Worm (Caenorhabditis elegans) whole organism, L3 larva: ENCODE measurements around the gene mog-3.

ENCODE experiments used
- R02D3.7 ChIP-seq: fragments of 150-350 bp; optimal IDR thresholded peaks from 2 replicates; lab custom pipeline; 2014; ENCODE audit warnings: missing biosample characterization, missing genetic modification characterization
- ZK546.5 ChIP-seq: sonication (generic microtip); optimal IDR thresholded peaks from 2 replicates; lab custom pipeline; 2017; ENCODE audit warnings: missing biosample characterization, missing genetic modification characterization
- aly-2 ChIP-seq: fragments of 150-350 bp; optimal IDR thresholded peaks from 2 replicates; lab custom pipeline; 2014; ENCODE audit warnings: missing biosample characterization, missing genetic modification characterization
- ama-1 ChIP-seq: fragments of 150-350 bp; optimal IDR thresholded peaks from 2 replicates; lab custom pipeline; 2018
- ceh-28 ChIP-seq: fragments of 150-350 bp; optimal IDR thresholded peaks from 2 replicates; lab custom pipeline; 2014; ENCODE audit warnings: missing biosample characterization, missing genetic modification reagents, missing genetic modification characterization
- ceh-9 ChIP-seq: sonication (generic microtip); optimal IDR thresholded peaks from 2 replicates; lab custom pipeline; 2018; ENCODE audit warnings: missing biosample characterization, missing genetic modification characterization
- daf-12 ChIP-seq: fragments of 150-350 bp; optimal IDR thresholded peaks from 2 replicates; lab custom pipeline; 2014; ENCODE audit warnings: missing biosample characterization, missing genetic modification reagents, missing genetic modification characterization
- egl-27 ChIP-seq: sonication (generic microtip); optimal IDR thresholded peaks from 4 replicates; lab custom pipeline; 2017; ENCODE audit warnings: missing biosample characterization, missing genetic modification reagents, missing genetic modification characterization
- egl-5 ChIP-seq: fragments of 150-350 bp; optimal IDR thresholded peaks from 2 replicates; lab custom pipeline; 2017; ENCODE audit warnings: missing biosample characterization, missing genetic modification reagents, missing genetic modification characterization, inconsistent platforms
- elt-1 ChIP-seq: fragments of 150-350 bp; optimal IDR thresholded peaks from 2 replicates; lab custom pipeline; 2014; ENCODE audit warnings: missing biosample characterization, missing genetic modification characterization
- elt-2 ChIP-seq: sonication (generic microtip); optimal IDR thresholded peaks from 2 replicates; lab custom pipeline; 2016; ENCODE audit warnings: missing genetic modification reagents, mild to moderate bottlenecking, missing genetic modification characterization, missing compliant biosample characterization
- elt-3 ChIP-seq, 3 experiments: fragments of 150-350 bp in 1 of 3; sonication (generic microtip) in 2 of 3; optimal IDR thresholded peaks; 2 replicates in 2 of 3; 4 replicates in 1 of 3; lab custom pipeline; 2014 to 2017; ENCODE audit warnings: missing biosample characterization in 3 of 3, missing genetic modification characterization in 3 of 3
- eor-1 ChIP-seq, 2 experiments: fragments of 150-350 bp; optimal IDR thresholded peaks; 2 replicates each; lab custom pipeline; 2014 to 2018; ENCODE audit warnings: missing biosample characterization in 2 of 2, missing genetic modification characterization in 2 of 2
- fos-1 ChIP-seq: fragments of 150-350 bp; optimal IDR thresholded peaks from 2 replicates; lab custom pipeline; 2014; ENCODE audit warnings: missing biosample characterization, missing genetic modification characterization
- jun-1 ChIP-seq: fragments of 150-350 bp; optimal IDR thresholded peaks from 2 replicates; lab custom pipeline; 2014; ENCODE audit warnings: missing biosample characterization, missing genetic modification reagents, missing genetic modification characterization
- lin-39 ChIP-seq: fragments of 150-350 bp; optimal IDR thresholded peaks from 2 replicates; lab custom pipeline; 2018; ENCODE audit warnings: missing biosample characterization, missing genetic modification reagents, missing genetic modification characterization
- lsy-12 ChIP-seq: sonication (generic microtip); optimal IDR thresholded peaks from 2 replicates; lab custom pipeline; 2016; ENCODE audit warnings: mild to moderate bottlenecking, missing genetic modification characterization, missing compliant biosample characterization
- mdl-1 ChIP-seq: fragments of 150-350 bp; optimal IDR thresholded peaks from 2 replicates; lab custom pipeline; 2014; ENCODE audit warnings: missing biosample characterization, missing genetic modification characterization
- nfya-1 ChIP-seq: sonication (generic microtip); optimal IDR thresholded peaks from 2 replicates; lab custom pipeline; 2017; ENCODE audit warnings: missing genetic modification characterization, mild to moderate bottlenecking, missing compliant biosample characterization, antibody characterized with exemption, moderate library complexity; ENCODE audit not compliant: insufficient read depth
- nhr-12 ChIP-seq: fragments of 150-350 bp; optimal IDR thresholded peaks from 2 replicates; lab custom pipeline; 2014; ENCODE audit warnings: missing biosample characterization, missing genetic modification characterization
- nhr-23 ChIP-seq: fragments of 150-350 bp; optimal IDR thresholded peaks from 2 replicates; lab custom pipeline; 2014; ENCODE audit warnings: missing biosample characterization, missing genetic modification reagents, missing genetic modification characterization
- nhr-237 ChIP-seq: fragments of 150-350 bp; optimal IDR thresholded peaks from 2 replicates; lab custom pipeline; 2014; ENCODE audit warnings: missing biosample characterization, missing genetic modification characterization
- nhr-25 ChIP-seq: sonication (generic microtip); optimal IDR thresholded peaks from 2 replicates; lab custom pipeline; 2017; ENCODE audit warnings: missing biosample characterization, missing genetic modification characterization
- nhr-43 ChIP-seq: sonication (generic microtip); optimal IDR thresholded peaks from 2 replicates; lab custom pipeline; 2016; ENCODE audit warnings: mild to moderate bottlenecking, missing genetic modification characterization, missing compliant biosample characterization; ENCODE audit not compliant: poor library complexity, severe bottlenecking
- nhr-67 ChIP-seq: fragments of 150-350 bp; optimal IDR thresholded peaks from 2 replicates; lab custom pipeline; 2014; ENCODE audit warnings: missing biosample characterization, missing genetic modification characterization
- nhr-77 ChIP-seq: fragments of 150-350 bp; optimal IDR thresholded peaks from 2 replicates; lab custom pipeline; 2014; ENCODE audit warnings: missing biosample characterization, missing genetic modification characterization
- pha-4 ChIP-seq: fragments of 150-350 bp; optimal IDR thresholded peaks from 2 replicates; lab custom pipeline; 2014; ENCODE audit warnings: missing biosample characterization, missing genetic modification reagents, missing genetic modification characterization
- pqm-1 ChIP-seq: fragments of 150-350 bp; optimal IDR thresholded peaks from 2 replicates; lab custom pipeline; 2017; ENCODE audit warnings: missing biosample characterization, missing genetic modification characterization, inconsistent platforms
- skn-1 ChIP-seq: fragments of 150-350 bp; optimal IDR thresholded peaks from 2 replicates; lab custom pipeline; 2014; ENCODE audit warnings: missing biosample characterization, missing genetic modification characterization
- snpc-4 ChIP-seq: fragments of 150-350 bp; optimal IDR thresholded peaks from 2 replicates; lab custom pipeline; 2014; ENCODE audit warnings: missing biosample characterization, missing genetic modification characterization
- unc-39 ChIP-seq: sonication (generic microtip); optimal IDR thresholded peaks from 4 replicates; lab custom pipeline; 2017; ENCODE audit warnings: missing biosample characterization, missing genetic modification characterization
- unc-62 ChIP-seq: fragments of 150-350 bp; sonication (generic microtip); optimal IDR thresholded peaks from 4 replicates; lab custom pipeline; 2014; ENCODE audit warnings: missing biosample characterization, missing genetic modification reagents, missing genetic modification characterization
- zag-1 ChIP-seq: fragments of 150-350 bp; optimal IDR thresholded peaks from 2 replicates; lab custom pipeline; 2014; ENCODE audit warnings: missing biosample characterization, missing genetic modification characterization

Gene mog-3

DNA sequence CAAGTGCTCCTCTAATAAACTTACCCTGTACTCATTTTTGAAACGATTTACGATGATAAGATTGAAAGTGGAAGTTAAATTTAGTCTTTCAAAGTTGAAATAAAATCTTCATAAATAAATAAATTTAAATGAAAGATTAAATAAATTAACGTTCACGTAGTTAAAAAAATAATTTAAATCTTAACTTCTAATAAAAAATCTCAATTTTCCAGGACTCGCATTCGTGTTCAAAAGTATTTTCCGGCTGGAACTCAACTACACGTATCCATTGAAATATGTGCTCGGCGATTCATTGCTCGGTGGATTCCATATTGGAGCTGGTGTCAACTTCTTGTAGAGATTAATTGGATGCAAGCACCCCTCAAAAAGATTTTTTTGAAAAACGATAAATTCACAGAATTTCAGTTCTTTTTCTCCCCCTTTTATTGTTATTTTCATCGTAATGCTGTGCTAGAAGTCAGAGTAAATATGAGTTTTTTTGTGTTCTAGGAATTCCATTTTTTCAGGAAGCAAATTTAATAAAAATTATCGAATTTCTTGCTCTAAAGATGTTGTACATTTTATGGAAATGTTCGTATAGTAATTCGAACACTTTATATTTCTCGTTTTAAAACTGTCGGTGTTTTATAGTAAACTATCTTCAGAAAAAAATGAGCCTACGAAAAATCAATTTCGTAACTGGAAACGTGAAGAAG is 45.0 kb upstream of the mog-3 start, which contains the start of the genes C34E10.9 and hap-1:
C34E10.9 (minus strand) TSS at position 101 of the 695 bp plus-strand sequence.
hap-1 (plus strand) TSS at position 645 of the 695 bp plus-strand sequence.
- TF ChIP-seq daf-12 (no peak), ceh-28 (no peak), R02D3.7 (no peak), aly-2 (tag; lab: Kevin White, UChicago) (no peak), pqm-1 (tag; lab: Kevin White, UChicago) (no peak), mdl-1 (tag; lab: Kevin White, UChicago) (no peak), nhr-23 (tag; lab: Kevin White, UChicago) (no peak)

DNA sequence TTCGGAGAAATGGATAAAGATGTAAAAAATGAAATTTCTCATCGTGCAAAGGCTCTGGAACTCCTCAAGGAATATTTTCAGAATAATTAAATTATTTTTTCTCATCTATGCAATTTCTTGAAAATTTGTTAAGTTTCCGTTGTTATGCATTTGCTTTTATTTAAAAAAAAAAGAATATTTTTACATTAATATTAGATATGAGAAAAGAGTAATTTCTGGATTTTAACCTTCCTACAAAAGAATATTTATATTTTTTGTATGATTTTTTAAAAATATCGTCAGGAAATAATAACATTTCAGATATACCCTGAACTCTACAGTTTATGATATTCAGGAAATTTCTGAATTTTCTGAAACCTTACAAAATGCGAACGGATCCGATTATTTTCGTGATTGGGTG is 43.6 kb upstream of the mog-3 start, which contains the start of gene gro-1:
gro-1 (plus strand) TSS at position 301 of the 400 bp plus-strand sequence.
- no peak for TF ChIP-seq unc-62
- TF ChIP-seq jun-1 (tag; lab: Kevin White, UChicago), result no peak
- TF ChIP-seq pqm-1 (tag; lab: Kevin White, UChicago), result no peak
- no peak for TF ChIP-seq nhr-77 (tag; lab: Kevin White, UChicago)
- TF ChIP-seq nhr-23 (tag; lab: Kevin White, UChicago), result no peak
- TF ChIP-seq ama-1 (lab: Kevin White, UChicago), result no peak
- TF ChIP-seq nhr-237, result no peak
- no peak for TF ChIP-seq nhr-25 (tag; lab: Kevin White, UChicago)
- TF ChIP-seq ZK546.5 (tag; lab: Kevin White, UChicago), result no peak
- TF ChIP-seq elt-3 (tag; optimal IDR thresholded peaks at IDR 0.05; lab: Kevin White, UChicago), result no peak
- no peak for TF ChIP-seq nfya-1 (tag; lab: Kevin White, UChicago)
- no peak for TF ChIP-seq egl-27 (tag; lab: Kevin White, UChicago)
- TF ChIP-seq lsy-12 (tag; lab: Kevin White, UChicago), result no peak

DNA sequence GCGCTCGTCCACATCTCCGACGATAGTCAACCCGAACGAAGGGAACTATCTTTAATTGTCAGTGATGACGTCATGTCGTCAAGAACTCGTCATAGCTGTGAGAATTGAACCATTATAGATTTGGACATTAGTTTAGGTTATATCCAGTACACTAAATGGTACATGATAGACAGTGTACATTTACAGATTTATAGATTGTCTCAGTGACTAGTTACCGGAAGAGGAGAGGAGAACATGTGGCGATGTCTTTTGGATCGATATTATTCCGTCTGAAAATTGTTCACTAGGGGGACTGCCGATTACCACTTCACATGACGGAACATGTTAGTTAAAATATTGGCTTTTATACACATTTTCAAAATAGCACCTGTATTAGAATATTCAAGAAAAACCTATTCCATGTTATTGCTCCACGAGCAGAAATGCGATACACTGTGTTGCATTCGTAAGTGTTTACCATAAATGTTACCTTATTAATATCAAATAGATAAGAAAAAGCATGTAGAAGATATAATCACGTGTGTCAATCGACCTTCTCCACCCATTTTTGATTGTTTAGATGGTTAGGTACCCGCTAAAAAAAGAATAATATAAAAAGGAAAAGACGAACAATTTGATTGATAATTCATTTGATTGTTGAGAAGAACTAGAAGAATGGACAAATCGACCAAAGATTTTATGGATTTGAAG is 41.0 kb upstream of the mog-3 start, which contains the start of gene ZC395.5:
ZC395.5 (plus strand) TSS at position 632 of the 690 bp plus-strand sequence.
- no peak for TF ChIP-seq zag-1 (tag; lab: Kevin White, UChicago)
- TF ChIP-seq egl-5 (tag; lab: Kevin White, UChicago), result no peak
- TF ChIP-seq unc-62, result no peak
- no peak for TF ChIP-seq nhr-12 (tag; lab: Kevin White, UChicago)
- TF ChIP-seq ceh-28, result no peak
- no peak for TF ChIP-seq R02D3.7
- TF ChIP-seq ama-1 (lab: Kevin White, UChicago), result peak; percentile 15
- peak; percentile 57 for TF ChIP-seq pha-4 (tag; lab: Kevin White, UChicago)
- TF ChIP-seq daf-12, result no peak
- no peak for TF ChIP-seq skn-1
- TF ChIP-seq nhr-67 (tag; lab: Kevin White, UChicago), result no peak
- TF ChIP-seq unc-39 (tag; lab: Kevin White, UChicago), result no peak
- TF ChIP-seq elt-1 (tag; lab: Kevin White, UChicago), result no peak
- TF ChIP-seq nhr-23 (tag; lab: Kevin White, UChicago), result no peak
- peak; percentile 74 for TF ChIP-seq pqm-1 (tag; lab: Kevin White, UChicago)
- peak; percentile 57 for TF ChIP-seq elt-2 (tag; lab: Kevin White, UChicago)
- TF ChIP-seq lin-39, result no peak

DNA sequence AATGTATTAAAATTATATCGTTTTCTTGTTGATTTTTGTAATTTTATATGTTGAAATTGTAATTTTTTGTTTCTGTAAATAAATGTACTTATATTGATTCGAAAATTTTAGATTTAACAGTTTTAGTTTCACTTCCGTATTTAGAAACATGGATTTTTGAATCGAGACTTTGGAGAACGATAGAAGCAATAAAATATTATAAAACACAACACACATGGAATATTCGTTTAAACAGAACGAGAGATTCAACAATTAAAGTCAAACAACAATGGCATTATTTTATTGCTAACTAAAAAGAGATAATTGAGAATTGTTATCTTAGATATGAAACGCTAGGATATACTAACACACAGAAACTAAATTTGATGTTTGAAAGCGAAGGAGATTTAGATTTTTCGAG is 39.9 kb upstream of the mog-3 start:
- no peak for TF ChIP-seq snpc-4
- no peak for TF ChIP-seq mdl-1 (tag; lab: Kevin White, UChicago)
- TF ChIP-seq jun-1 (tag; lab: Kevin White, UChicago), result peak; percentile 1
- no peak for TF ChIP-seq fos-1
- TF ChIP-seq pha-4 (tag; lab: Kevin White, UChicago), result peak; percentile 28
- no peak for TF ChIP-seq ama-1 (lab: Kevin White, UChicago)
- TF ChIP-seq, all 47 proteins: peak for 2

DNA sequence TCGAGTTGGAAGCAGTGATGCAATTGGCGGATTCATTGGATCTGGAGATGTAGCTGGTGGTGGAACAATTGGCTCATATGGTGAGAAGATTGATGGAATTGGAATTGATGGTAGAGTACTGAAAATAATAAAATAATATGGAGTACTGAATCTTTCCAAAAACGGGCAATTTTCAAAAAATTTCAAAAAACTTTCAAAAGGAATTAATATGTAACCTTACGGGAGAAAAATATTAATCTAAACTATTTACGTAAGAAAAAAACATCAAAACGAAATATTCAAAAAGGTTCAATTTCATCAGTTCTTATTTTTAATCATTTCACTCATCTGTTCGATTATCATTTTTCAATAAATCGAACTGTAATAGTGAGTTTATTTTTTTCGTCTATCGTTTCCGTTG is 38.6 kb upstream of the mog-3 start, which contains the start of gene ZC395.4:
ZC395.4 (plus strand) TSS at position 301 of the 400 bp plus-strand sequence.
- no peak for TF ChIP-seq nhr-67 (tag; lab: Kevin White, UChicago)
- no peak for TF ChIP-seq snpc-4
- TF ChIP-seq nhr-43 (tag; lab: Kevin White, UChicago), result no peak
- TF ChIP-seq ceh-9 (tag; lab: Kevin White, UChicago), result no peak
- no peak for TF ChIP-seq mdl-1 (tag; lab: Kevin White, UChicago)
- TF ChIP-seq nhr-12 (tag; lab: Kevin White, UChicago), result no peak
- no peak for TF ChIP-seq unc-39 (tag; lab: Kevin White, UChicago)
- no peak for TF ChIP-seq eor-1 (tag; optimal IDR thresholded peaks at IDR 0.05; lab: Kevin White, UChicago)
- TF ChIP-seq pha-4 (tag; lab: Kevin White, UChicago), result no peak
- TF ChIP-seq nhr-77 (tag; lab: Kevin White, UChicago), result no peak
- TF ChIP-seq, all 47 proteins: peak for 0
